Worm (Caenorhabditis elegans) whole organism, L2 larva: Measurements from ENCODE around the gene W03F8.4.

ENCODE experiments used
- C34F6.9 ChIP-seq: fragments of 150-350 bp; optimal IDR thresholded peaks from 2 replicates; lab custom pipeline; 2014; ENCODE audit warnings: missing biosample characterization, missing genetic modification characterization
- F13H6.1 ChIP-seq: sonication (generic microtip); optimal IDR thresholded peaks from 2 replicates; lab custom pipeline; 2016; ENCODE audit warnings: missing genetic modification characterization, missing compliant biosample characterization
- R02D3.7 ChIP-seq: fragments of 150-350 bp; optimal IDR thresholded peaks from 2 replicates; lab custom pipeline; 2014; ENCODE audit warnings: missing biosample characterization, missing genetic modification characterization
- Y55F3AM.14 ChIP-seq: fragments of 200-800 bp; sonication (Bioruptor generic); optimal IDR thresholded peaks from 2 replicates; lab custom pipeline; 2018; ENCODE audit warnings: mild to moderate bottlenecking, missing genetic modification characterization, missing compliant biosample characterization
- alr-1 ChIP-seq: fragments of 150-350 bp; optimal IDR thresholded peaks from 2 replicates; lab custom pipeline; 2014; ENCODE audit warnings: missing biosample characterization, missing genetic modification characterization
- ama-1 ChIP-seq: fragments of 150-350 bp; optimal IDR thresholded peaks from 2 replicates; lab custom pipeline; 2018; ENCODE audit warnings: inconsistent platforms
- ceh-16 ChIP-seq: fragments of 150-350 bp; optimal IDR thresholded peaks from 2 replicates; lab custom pipeline; 2014; ENCODE audit warnings: missing biosample characterization, missing genetic modification characterization
- ceh-82 ChIP-seq: fragments of 150-350 bp; optimal IDR thresholded peaks from 2 replicates; lab custom pipeline; 2014; ENCODE audit warnings: missing biosample characterization, missing genetic modification characterization
- crh-2 ChIP-seq: sonication (generic microtip); optimal IDR thresholded peaks from 2 replicates; lab custom pipeline; 2017; ENCODE audit warnings: missing biosample characterization, missing genetic modification characterization
- egl-27 ChIP-seq: sonication (generic microtip); optimal IDR thresholded peaks from 3 replicates; lab custom pipeline; 2017; ENCODE audit warnings: missing biosample characterization, missing genetic modification reagents, missing genetic modification characterization
- elt-1 ChIP-seq: fragments of 150-350 bp; optimal IDR thresholded peaks from 2 replicates; lab custom pipeline; 2014; ENCODE audit warnings: missing biosample characterization, missing genetic modification characterization
- elt-3 ChIP-seq: sonication (generic microtip); optimal IDR thresholded peaks from 2 replicates; lab custom pipeline; 2017; ENCODE audit warnings: missing biosample characterization, missing genetic modification characterization
- fos-1 ChIP-seq: fragments of 150-350 bp; optimal IDR thresholded peaks from 2 replicates; lab custom pipeline; 2014; ENCODE audit warnings: missing biosample characterization, missing genetic modification characterization
- gmeb-1 ChIP-seq: fragments of 150-350 bp; optimal IDR thresholded peaks from 2 replicates; lab custom pipeline; 2014; ENCODE audit warnings: missing biosample characterization, missing genetic modification characterization
- lin-11 ChIP-seq: fragments of 150-350 bp; sonication (generic microtip); optimal IDR thresholded peaks from 2 replicates; lab custom pipeline; 2014; ENCODE audit warnings: missing biosample characterization, missing genetic modification characterization, inconsistent platforms, mixed read lengths
- lin-13 ChIP-seq: fragments of 150-350 bp; optimal IDR thresholded peaks from 2 replicates; lab custom pipeline; 2014; ENCODE audit warnings: missing biosample characterization, missing genetic modification reagents, missing genetic modification characterization
- lin-39 ChIP-seq: fragments of 150-350 bp; optimal IDR thresholded peaks from 2 replicates; lab custom pipeline; 2014; ENCODE audit warnings: missing biosample characterization, missing genetic modification reagents, missing genetic modification characterization
- lsy-2 ChIP-seq, 2 experiments: fragments of 150-350 bp in 1 of 2; sonication (generic microtip) in 1 of 2; optimal IDR thresholded peaks; 2 replicates each; lab custom pipeline; 2014 to 2017; ENCODE audit warnings: missing biosample characterization in 2 of 2, missing genetic modification characterization in 2 of 2
- mab-5 ChIP-seq: fragments of 150-350 bp; optimal IDR thresholded peaks from 2 replicates; lab custom pipeline; 2014; ENCODE audit warnings: missing biosample characterization, missing genetic modification characterization
- mbf-1 ChIP-seq: sonication (generic microtip); optimal IDR thresholded peaks from 2 replicates; lab custom pipeline; 2017; ENCODE audit warnings: missing biosample characterization, missing genetic modification characterization
- mdl-1 ChIP-seq, 2 experiments: fragments of 150-350 bp in 1 of 2; sonication (generic microtip) in 1 of 2; optimal IDR thresholded peaks; 2 replicates each; lab custom pipeline; 2017; ENCODE audit warnings: missing biosample characterization in 2 of 2, missing genetic modification characterization in 2 of 2
- nhr-11 ChIP-seq: fragments of 150-350 bp; optimal IDR thresholded peaks from 2 replicates; lab custom pipeline; 2014; ENCODE audit warnings: missing biosample characterization, missing genetic modification characterization
- nhr-12 ChIP-seq: fragments of 150-350 bp; optimal IDR thresholded peaks from 2 replicates; lab custom pipeline; 2014; ENCODE audit warnings: missing biosample characterization, missing genetic modification characterization
- nhr-129 ChIP-seq: fragments of 150-350 bp; optimal IDR thresholded peaks from 2 replicates; lab custom pipeline; 2014; ENCODE audit warnings: missing biosample characterization, missing genetic modification characterization
- nhr-21 ChIP-seq: fragments of 150-350 bp; optimal IDR thresholded peaks from 2 replicates; lab custom pipeline; 2014; ENCODE audit warnings: missing biosample characterization, missing genetic modification characterization
- nhr-23 ChIP-seq: fragments of 150-350 bp; optimal IDR thresholded peaks from 2 replicates; lab custom pipeline; 2014; ENCODE audit warnings: missing biosample characterization, missing genetic modification reagents, missing genetic modification characterization
- nhr-237 ChIP-seq: fragments of 150-350 bp; optimal IDR thresholded peaks from 2 replicates; lab custom pipeline; 2014; ENCODE audit warnings: missing biosample characterization, missing genetic modification characterization
- nhr-25 ChIP-seq: fragments of 150-350 bp; sonication (generic microtip); optimal IDR thresholded peaks from 3 replicates; lab custom pipeline; 2014; ENCODE audit warnings: missing biosample characterization, missing genetic modification characterization
- nhr-6 ChIP-seq: fragments of 150-350 bp; optimal IDR thresholded peaks from 2 replicates; lab custom pipeline; 2014; ENCODE audit warnings: missing biosample characterization, missing genetic modification characterization
- nhr-77 ChIP-seq: fragments of 150-350 bp; optimal IDR thresholded peaks from 2 replicates; lab custom pipeline; 2014; ENCODE audit warnings: missing biosample characterization, missing genetic modification characterization
- skn-1 ChIP-seq: sonication (generic microtip); optimal IDR thresholded peaks from 2 replicates; lab custom pipeline; 2017; ENCODE audit warnings: missing biosample characterization, missing genetic modification characterization
- sma-3 ChIP-seq: sonication (generic microtip); optimal IDR thresholded peaks from 2 replicates; lab custom pipeline; 2016; ENCODE audit warnings: missing genetic modification reagents, missing genetic modification characterization, missing compliant biosample characterization
- sma-9 ChIP-seq, 2 experiments: fragments of 150-350 bp in 1 of 2; sonication (generic microtip) in 1 of 2; optimal IDR thresholded peaks; 2 replicates each; lab custom pipeline; 2014 to 2016; ENCODE audit warnings: missing genetic modification characterization in 2 of 2, mild to moderate bottlenecking in 1 of 2, missing biosample characterization in 1 of 2, missing compliant biosample characterization in 1 of 2, missing genetic modification reagents in 1 of 2, moderate library complexity in 1 of 2
- snpc-4 ChIP-seq: fragments of 150-350 bp; optimal IDR thresholded peaks from 2 replicates; lab custom pipeline; 2014; ENCODE audit warnings: missing biosample characterization, missing genetic modification characterization
- unc-39 ChIP-seq: fragments of 150-350 bp; optimal IDR thresholded peaks from 2 replicates; lab custom pipeline; 2014; ENCODE audit warnings: missing biosample characterization, missing genetic modification characterization
- unc-55 ChIP-seq: fragments of 150-350 bp; sonication (generic microtip); optimal IDR thresholded peaks from 3 replicates; lab custom pipeline; 2014; ENCODE audit warnings: missing biosample characterization, missing genetic modification reagents, missing genetic modification characterization
- unc-62 ChIP-seq: fragments of 150-350 bp; optimal IDR thresholded peaks from 2 replicates; lab custom pipeline; 2014; ENCODE audit warnings: missing biosample characterization, missing genetic modification reagents, missing genetic modification characterization
- zag-1 ChIP-seq: fragments of 150-350 bp; optimal IDR thresholded peaks from 2 replicates; lab custom pipeline; 2014; ENCODE audit warnings: missing biosample characterization, missing genetic modification characterization
- ztf-1 ChIP-seq: fragments of 200-800 bp; sonication (Bioruptor generic); conservative IDR thresholded peaks from 2 replicates; pipeline ENCODE4 v1.3.6; 2022; ENCODE audit warnings: missing genetic modification characterization, missing compliant biosample characterization
- ztf-11 ChIP-seq: sonication (generic microtip); optimal IDR thresholded peaks from 2 replicates; lab custom pipeline; 2017; ENCODE audit warnings: missing biosample characterization, missing genetic modification characterization
- ztf-4 ChIP-seq: fragments of 150-350 bp; optimal IDR thresholded peaks from 2 replicates; lab custom pipeline; 2014; ENCODE audit warnings: missing biosample characterization, missing genetic modification characterization

The W03F8.4 gene

ce11 chrIV:5134798-5135197 lies 49.1 kb upstream of the W03F8.4 start:
- TF ChIP-seq mab-5 (tag; lab: Kevin White, UChicago) = peak; percentile 34
- TF ChIP-seq unc-62 = no peak
- no peak for TF ChIP-seq mdl-1 (tag; optimal IDR thresholded peaks at IDR 0.05; lab: Kevin White, UChicago)
- no peak for TF ChIP-seq lin-11 (tag; lab: Kevin White, UChicago)
- TF ChIP-seq unc-55 = no peak
- TF ChIP-seq nhr-237 (tag; lab: Kevin White, UChicago) = no peak
- no peak for TF ChIP-seq sma-3 (GFP tag; lab: Kevin White, UChicago)
- TF ChIP-seq skn-1 = no peak
- no peak for TF ChIP-seq elt-1
- peak; percentile 24 for TF ChIP-seq C34F6.9
- TF ChIP-seq unc-39 (tag; lab: Kevin White, UChicago) = no peak
- TF ChIP-seq nhr-12 = no peak
- no peak for TF ChIP-seq nhr-23 (tag; lab: Kevin White, UChicago)
- TF ChIP-seq ama-1 (lab: Kevin White, UChicago) = no peak
- TF ChIP-seq nhr-25 (tag; lab: Kevin White, UChicago) = no peak
- no peak for TF ChIP-seq lin-39
- peak in 1 of 2 experiments; percentile 12 for TF ChIP-seq lsy-2 (tag; optimal IDR thresholded peaks at IDR 0.05; lab: Kevin White, UChicago)
- TF ChIP-seq mbf-1 (tag; lab: Kevin White, UChicago) = no peak
- no peak for TF ChIP-seq elt-3 (tag; lab: Kevin White, UChicago)
- no peak for TF ChIP-seq ztf-1 (GFP tag; lab: Robert Waterston, UW)
- peak; percentile 90 for TF ChIP-seq fos-1
- TF ChIP-seq snpc-4 = no peak
- TF ChIP-seq zag-1 (tag; lab: Kevin White, UChicago) = no peak
- TF ChIP-seq R02D3.7 (tag; lab: Kevin White, UChicago) = no peak
- no peak for TF ChIP-seq ceh-82 (tag; lab: Kevin White, UChicago)
- TF ChIP-seq lin-13 (GFP tag; lab: Kevin White, UChicago) = no peak
- TF ChIP-seq egl-27 (tag; lab: Kevin White, UChicago) = no peak
- no peak for TF ChIP-seq sma-9 (GFP tag; optimal IDR thresholded peaks at IDR 0.05; lab: Kevin White, UChicago)
- TF ChIP-seq sma-9 (tag; optimal IDR thresholded peaks at IDR 0.05; lab: Kevin White, UChicago) = no peak
- peak; percentile 9 for TF ChIP-seq nhr-129
- TF ChIP-seq gmeb-1 (tag; lab: Kevin White, UChicago) = no peak
- no peak for TF ChIP-seq nhr-6 (tag; lab: Kevin White, UChicago)
- TF ChIP-seq nhr-21 (tag; lab: Kevin White, UChicago) = no peak
- TF ChIP-seq, all 48 proteins: peak for 5

ce11 chrIV:5136523-5136922 lies 47.4 kb upstream of the W03F8.4 start:
- TF ChIP-seq nhr-6 (tag; lab: Kevin White, UChicago) (no peak), sma-3 (GFP tag; lab: Kevin White, UChicago) (peak; percentile 5), gmeb-1 (tag; lab: Kevin White, UChicago) (no peak), nhr-77 (tag; lab: Kevin White, UChicago) (no peak), mdl-1 (tag; optimal IDR thresholded peaks at IDR 0.05; lab: Kevin White, UChicago) (no peak), nhr-25 (tag; lab: Kevin White, UChicago) (no peak), ztf-4 (tag; lab: Kevin White, UChicago) (no peak), elt-3 (tag; lab: Kevin White, UChicago) (no peak)
- TF ChIP-seq, all 48 proteins: peak for 1

- TF ChIP-seq Y55F3AM.14 (GFP tag; lab: Kevin White, UChicago) = peak; percentile 4
- TF ChIP-seq ceh-16 (tag; lab: Kevin White, UChicago) = no peak
- TF ChIP-seq nhr-11 (tag; lab: Kevin White, UChicago) = no peak
- TF ChIP-seq skn-1 = no peak
- TF ChIP-seq C34F6.9 = peak; percentile 74
- TF ChIP-seq ama-1 (lab: Kevin White, UChicago) = no peak
- TF ChIP-seq mbf-1 (tag; lab: Kevin White, UChicago) = no peak
- TF ChIP-seq F13H6.1 = peak; percentile 29
- TF ChIP-seq zag-1 (tag; lab: Kevin White, UChicago) = peak; percentile 69
- no peak for TF ChIP-seq ztf-11 (tag; lab: Kevin White, UChicago)
- TF ChIP-seq unc-55 = peak; percentile 39
- TF ChIP-seq crh-2 (tag; lab: Kevin White, UChicago) = peak; percentile 52
- TF ChIP-seq unc-39 (tag; lab: Kevin White, UChicago) = no peak
- no peak for TF ChIP-seq gmeb-1 (tag; lab: Kevin White, UChicago)
- no peak for TF ChIP-seq lin-39
- TF ChIP-seq nhr-77 (tag; lab: Kevin White, UChicago) = no peak
- TF ChIP-seq lin-13 (GFP tag; lab: Kevin White, UChicago) = no peak
- TF ChIP-seq sma-9 (GFP tag; optimal IDR thresholded peaks at IDR 0.05; lab: Kevin White, UChicago) = peak; percentile 9
- TF ChIP-seq sma-9 (tag; optimal IDR thresholded peaks at IDR 0.05; lab: Kevin White, UChicago) = no peak
- TF ChIP-seq nhr-6 (tag; lab: Kevin White, UChicago) = no peak
- TF ChIP-seq alr-1 = no peak
- no peak for TF ChIP-seq lin-11 (tag; lab: Kevin White, UChicago)
- TF ChIP-seq sma-3 (GFP tag; lab: Kevin White, UChicago) = no peak
- no peak for TF ChIP-seq unc-62
- TF ChIP-seq nhr-12 = no peak
- peak in 1 of 2 experiments; percentile 44 for TF ChIP-seq lsy-2 (tag; optimal IDR thresholded peaks at IDR 0.05; lab: Kevin White, UChicago)
Observed at ce11 chrIV:5137809-5138208, 46.1 kb upstream of the W03F8.4 start.
